Fruit fly (Drosophila melanogaster): Measurements from ENCODE around the gene CG33296.

CG33296 gene

dm6 chr2L:7711034-7711685 is 5.3 kb downstream of the CG33296 start (continued):
- TF ChIP-seq bigmax (GFP tag; optimal IDR thresholded peaks at IDR 0.05) (no peak), CG3847 (GFP tag; IDR thresholded peaks at IDR 0.05) (0 out of 2 replicates have a peak, but pooled peaks have one; percentile 6), CG8281 (tag; optimal IDR thresholded peaks at IDR 0.05) (no peak), br (optimal IDR thresholded peaks at IDR 0.05) (no peak), CG12769 (tag; optimal IDR thresholded peaks at IDR 0.05) (peak; percentile 13), so (GFP tag; IDR thresholded peaks at IDR 0.05) (no peak), her (GFP tag; optimal IDR thresholded peaks at IDR 0.05) (no peak), CG10321 (GFP tag; IDR thresholded peaks at IDR 0.05) (no peak), CG3995 (GFP tag; optimal IDR thresholded peaks at IDR 0.05) (no peak), luna (GFP tag; optimal IDR thresholded peaks at IDR 0.05) (no peak), Hr39 (optimal IDR thresholded peaks at IDR 0.05) (no peak), Bdp1 (GFP tag; optimal IDR thresholded peaks at IDR 0.05) (peak; percentile 90), croc (GFP tag; conservative IDR thresholded peaks at IDR 0.05) (no peak), dati (GFP tag; IDR thresholded peaks at IDR 0.05) (no peak), cg (GFP tag; optimal IDR thresholded peaks at IDR 0.05) (no peak), Doc3 (GFP tag; IDR thresholded peaks at IDR 0.05; ENCODE audit: partially characterized antibody) (no peak), CG32767 (GFP tag; IDR thresholded peaks at IDR 0.05) (no peak), CHES-1-like (GFP tag; optimal IDR thresholded peaks at IDR 0.05) (no peak), Chrac-16 (GFP tag; optimal IDR thresholded peaks at IDR 0.05) (no peak), CG12236 (GFP tag; optimal IDR thresholded peaks at IDR 0.05) (no peak), fd64A (GFP tag; optimal IDR thresholded peaks at IDR 0.05) (no peak), CG1647 (GFP tag; optimal IDR thresholded peaks at IDR 0.05) (no peak), ewg (GFP tag; optimal IDR thresholded peaks at IDR 0.05) (no peak), Dfd (GFP tag; optimal IDR thresholded peaks at IDR 0.05) (no peak), Fer1 (GFP tag; optimal IDR thresholded peaks at IDR 0.05) (no peak), wor (GFP tag; IDR thresholded peaks at IDR 0.05) (no peak)

- TF ChIP-seq zen2 (GFP tag; IDR thresholded peaks at IDR 0.05; ENCODE audit: partially characterized antibody) (no peak), inv (GFP tag; IDR thresholded peaks at IDR 0.05; ENCODE audit: partially characterized antibody) (no peak), Ada2b (GFP tag; IDR thresholded peaks at IDR 0.05) (no peak), pb (GFP tag; optimal IDR thresholded peaks at IDR 0.05) (no peak), CG31441 (GFP tag; IDR thresholded peaks at IDR 0.05) (no peak), CG18619 (GFP tag; optimal IDR thresholded peaks at IDR 0.05) (no peak), kah (GFP tag; optimal IDR thresholded peaks at IDR 0.05) (no peak), CG18262 (tag; optimal IDR thresholded peaks at IDR 0.05) (no peak), fd64A (GFP tag; optimal IDR thresholded peaks at IDR 0.05) (no peak)
Measured at dm6 chr2L:7710580-7710979, 5.9 kb downstream of the CG33296 start, which contains the start of gene Ntl. Ntl (plus strand) TSS chr2L:7710880.

dm6 chr2L:7703534-7703933 is 12.9 kb downstream of the CG33296 start:
- TF ChIP-seq H15 (GFP tag; IDR thresholded peaks at IDR 0.05), result no peak
- TF ChIP-seq CG11247 (GFP tag; IDR thresholded peaks at IDR 0.05), result peak; percentile 40; the same call in 1 of the 2 replicates
- peak; percentile 23 for TF ChIP-seq lab (GFP tag; optimal IDR thresholded peaks at IDR 0.05)
- peak; percentile 17; the same call in 1 of the 2 replicates for TF ChIP-seq wdn (GFP tag; IDR thresholded peaks at IDR 0.05)
- TF ChIP-seq Fer1 (GFP tag; optimal IDR thresholded peaks at IDR 0.05), result no peak
- TF ChIP-seq ranshi (GFP tag; IDR thresholded peaks at IDR 0.05), result peak; percentile 14; the same call in 1 of the 2 replicates
- TF ChIP-seq CG14441 (GFP tag; IDR thresholded peaks at IDR 0.05), result 0 out of 2 replicates have a peak, but pooled peaks have one; percentile 22
- peak; percentile 26 for TF ChIP-seq Oli (tag; optimal IDR thresholded peaks at IDR 0.05)
- TF ChIP-seq Dbx (GFP tag; IDR thresholded peaks at IDR 0.05), result peak; percentile 31; the same call in 1 of the 3 replicates
- TF ChIP-seq CG2120 (GFP tag; optimal IDR thresholded peaks at IDR 0.05), result peak; percentile 46
- peak; percentile 10 for TF ChIP-seq zfh2 (GFP tag; optimal IDR thresholded peaks at IDR 0.05)
- TF ChIP-seq B-H1 (GFP tag; IDR thresholded peaks at IDR 0.05), result no peak
- peak; percentile 45 for TF ChIP-seq NfI (GFP tag; optimal IDR thresholded peaks at IDR 0.05)
- TF ChIP-seq HLH4C (GFP tag; IDR thresholded peaks at IDR 0.05; ENCODE audit: partially characterized antibody), result no peak
- TF ChIP-seq corto (GFP tag; optimal IDR thresholded peaks at IDR 0.05), result no peak
- 0 out of 3 replicates have a peak, but pooled peaks have one; percentile 12 for TF ChIP-seq zfh1 (GFP tag; IDR thresholded peaks at IDR 0.05)
- 0 out of 3 replicates have a peak, but pooled peaks have one; percentile 29 for TF ChIP-seq CG2889 (GFP tag; IDR thresholded peaks at IDR 0.05)
- peak; percentile 18; the same call in 1 of the 2 replicates for TF ChIP-seq CG6689 (GFP tag; IDR thresholded peaks at IDR 0.05)
